Fruit fly (Drosophila melanogaster): ENCODE results near the gene CG6055.
A peak's percentile ranks its signal among the peaks of the same experiment; 100 is the strongest.

The CG6055 gene

DNA sequence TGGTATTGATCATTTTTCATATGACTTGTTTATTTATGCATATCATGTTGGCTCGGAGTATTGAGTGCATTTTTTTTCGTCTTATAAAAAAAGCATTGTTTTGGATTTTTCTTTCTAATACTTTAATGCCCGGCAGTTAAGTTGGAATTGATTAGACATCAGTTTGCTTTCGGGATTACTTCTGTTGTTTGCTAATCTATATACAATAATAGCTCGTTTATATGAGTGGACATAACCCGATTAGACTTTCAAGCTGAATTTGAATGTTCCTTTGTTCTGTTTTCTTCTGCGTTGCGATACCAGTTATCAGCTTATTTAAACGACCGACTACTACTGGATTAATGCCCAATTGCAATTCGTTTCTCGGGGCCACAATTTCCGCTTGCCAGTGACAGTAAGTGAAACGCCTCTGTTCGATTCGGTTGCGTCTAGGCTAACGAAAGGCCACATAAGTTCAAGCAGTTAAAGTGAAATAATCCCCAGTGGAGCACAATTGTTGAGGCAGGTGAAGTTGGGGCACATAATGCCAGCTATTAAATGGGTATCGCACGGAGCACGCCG, 25.8 kb upstream of the CG6055 start:
- TF ChIP-seq Crg-1 (GFP tag; optimal IDR thresholded peaks at IDR 0.05) (no peak), pad (GFP tag; optimal IDR thresholded peaks at IDR 0.05) (no peak), toe (GFP tag; optimal IDR thresholded peaks at IDR 0.05) (no peak), CG12768 (GFP tag; optimal IDR thresholded peaks at IDR 0.05) (peak; percentile 5), cic (GFP tag; optimal IDR thresholded peaks at IDR 0.05) (peak; percentile 25), CG14711 (tag; optimal IDR thresholded peaks at IDR 0.05) (no peak), CG5204 (GFP tag; optimal IDR thresholded peaks at IDR 0.05) (no peak), CG7101 (tag; optimal IDR thresholded peaks at IDR 0.05) (no peak), cnc (optimal IDR thresholded peaks at IDR 0.05) (peak in 1 of 2 experiments; percentile 13), tj (GFP tag; optimal IDR thresholded peaks at IDR 0.05) (no peak), CG1620 (GFP tag; optimal IDR thresholded peaks at IDR 0.05) (no peak), Clk (GFP tag; optimal IDR thresholded peaks at IDR 0.05) (no peak), CG11617 (GFP tag; optimal IDR thresholded peaks at IDR 0.05) (no peak), kay (GFP tag; ENCODE audit: borderline replicate concordance) (peak; percentile 69), CG33017 (tag; optimal IDR thresholded peaks at IDR 0.05) (no peak), ovo (GFP tag; optimal IDR thresholded peaks at IDR 0.05) (no peak)

DNA sequence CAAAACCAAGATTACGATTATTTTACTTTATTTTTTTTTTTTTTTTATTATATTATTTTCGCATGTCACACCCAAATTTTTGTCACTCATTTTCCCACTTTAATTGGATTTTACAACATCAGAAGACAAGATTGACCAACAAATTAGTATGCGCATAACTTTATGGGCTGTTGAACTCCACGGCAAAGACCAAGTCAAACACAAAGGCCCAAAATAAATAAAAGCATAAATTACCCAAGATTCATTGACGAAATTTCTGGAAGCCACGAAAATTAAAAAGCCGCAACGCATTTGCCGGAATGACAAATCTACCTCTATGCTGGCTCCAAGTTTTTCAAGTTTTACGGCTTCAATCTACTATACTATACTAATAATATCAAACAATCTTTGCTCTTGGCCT, 24.2 kb upstream of the CG6055 start:
- TF ChIP-seq Mnt (GFP tag; optimal IDR thresholded peaks at IDR 0.05) (no peak), kay (GFP tag; ENCODE audit: borderline replicate concordance) (no peak), Hr96 (GFP tag; optimal IDR thresholded peaks at IDR 0.05) (no peak), CG7101 (tag; optimal IDR thresholded peaks at IDR 0.05) (no peak), CG12768 (GFP tag; optimal IDR thresholded peaks at IDR 0.05) (no peak), cic (GFP tag; optimal IDR thresholded peaks at IDR 0.05) (no peak), tj (GFP tag; optimal IDR thresholded peaks at IDR 0.05) (no peak), toe (GFP tag; optimal IDR thresholded peaks at IDR 0.05) (no peak)

DNA sequence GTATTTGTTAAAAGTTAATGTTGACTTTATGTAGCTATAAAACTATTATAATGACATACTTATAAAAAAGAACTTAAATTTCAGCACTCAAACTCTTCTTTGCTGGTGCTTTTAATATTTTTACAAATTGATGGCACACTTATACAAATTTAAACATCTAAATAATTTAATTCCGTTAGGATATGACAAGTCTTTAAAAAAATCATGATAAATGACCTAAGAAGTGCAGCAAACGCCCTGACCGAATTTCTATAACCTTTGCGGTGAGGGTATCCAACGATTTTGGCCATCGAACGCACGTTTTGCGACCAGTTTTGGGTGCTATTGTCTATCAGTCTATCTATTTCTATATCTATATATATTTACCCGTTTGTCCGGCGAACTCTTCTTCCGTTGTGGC, 23.4 kb upstream of the CG6055 start:
- TF ChIP-seq CG12768 (GFP tag; optimal IDR thresholded peaks at IDR 0.05) (no peak), bab1 (GFP tag; optimal IDR thresholded peaks at IDR 0.05) (no peak), toe (GFP tag; optimal IDR thresholded peaks at IDR 0.05) (no peak), CG33017 (tag; optimal IDR thresholded peaks at IDR 0.05) (no peak), ovo (GFP tag; optimal IDR thresholded peaks at IDR 0.05) (no peak)

DNA sequence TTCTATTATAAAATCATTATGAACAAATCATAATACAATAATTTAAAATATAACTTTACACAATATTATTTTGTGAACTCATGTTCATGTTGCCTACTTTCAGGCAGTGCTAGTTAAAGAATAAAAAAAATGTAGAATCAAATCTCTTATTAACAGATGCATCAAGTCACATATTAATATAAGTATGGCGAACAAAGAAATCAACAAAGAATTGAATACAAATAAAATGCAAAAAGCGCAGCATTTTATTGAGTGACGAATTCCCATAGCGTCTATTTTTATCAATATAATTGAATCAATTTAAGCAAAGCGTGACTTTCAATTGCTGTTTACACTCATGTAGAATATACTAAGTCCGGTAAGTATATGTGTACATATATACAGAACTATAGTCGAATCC, 18.5 kb upstream of the CG6055 start:
- TF ChIP-seq cnc (optimal IDR thresholded peaks at IDR 0.05) (no peak), pad (GFP tag; optimal IDR thresholded peaks at IDR 0.05) (no peak), kay (GFP tag; ENCODE audit: borderline replicate concordance) (peak; percentile 56), CG33017 (tag; optimal IDR thresholded peaks at IDR 0.05) (no peak), CG1620 (GFP tag; optimal IDR thresholded peaks at IDR 0.05) (no peak), bab1 (GFP tag; optimal IDR thresholded peaks at IDR 0.05) (no peak)

- TF ChIP-seq pad (GFP tag; optimal IDR thresholded peaks at IDR 0.05) (no peak), toe (GFP tag; optimal IDR thresholded peaks at IDR 0.05) (no peak), ovo (GFP tag; optimal IDR thresholded peaks at IDR 0.05) (no peak), Clk (GFP tag; optimal IDR thresholded peaks at IDR 0.05) (no peak), cnc (optimal IDR thresholded peaks at IDR 0.05) (no peak), CG7101 (tag; optimal IDR thresholded peaks at IDR 0.05) (no peak), CG12768 (GFP tag; optimal IDR thresholded peaks at IDR 0.05) (no peak), Crg-1 (GFP tag; optimal IDR thresholded peaks at IDR 0.05) (no peak), CG33017 (tag; optimal IDR thresholded peaks at IDR 0.05) (no peak), CG1620 (GFP tag; optimal IDR thresholded peaks at IDR 0.05) (no peak), Mnt (GFP tag; optimal IDR thresholded peaks at IDR 0.05) (no peak), CG14711 (tag; optimal IDR thresholded peaks at IDR 0.05) (no peak), Hr96 (GFP tag; optimal IDR thresholded peaks at IDR 0.05) (no peak), tj (GFP tag; optimal IDR thresholded peaks at IDR 0.05) (no peak), CG5204 (GFP tag; optimal IDR thresholded peaks at IDR 0.05) (no peak)
Observed at dm6 chr2L:7448371-7448770, 18.0 kb upstream of the CG6055 start.

dm6 chr2L:7450966-7451365, 15.4 kb upstream of the CG6055 start, which contains the start of gene santa-maria:
TSS of gene santa-maria (minus strand) at chr2L:7451244.
- TF ChIP-seq Mnt (GFP tag; optimal IDR thresholded peaks at IDR 0.05) (peak; percentile 65), CG33017 (tag; optimal IDR thresholded peaks at IDR 0.05) (no peak), toe (GFP tag; optimal IDR thresholded peaks at IDR 0.05) (no peak), CG7045 (GFP tag; optimal IDR thresholded peaks at IDR 0.05) (no peak), pad (GFP tag; optimal IDR thresholded peaks at IDR 0.05) (no peak), ovo (GFP tag; optimal IDR thresholded peaks at IDR 0.05) (no peak), Hr96 (GFP tag; optimal IDR thresholded peaks at IDR 0.05) (no peak)

- no peak for TF ChIP-seq CG33017 (tag; optimal IDR thresholded peaks at IDR 0.05)
- TF ChIP-seq CG7101 (tag; optimal IDR thresholded peaks at IDR 0.05) = no peak
- TF ChIP-seq CG11617 (GFP tag; optimal IDR thresholded peaks at IDR 0.05) = no peak
- TF ChIP-seq cnc (optimal IDR thresholded peaks at IDR 0.05) = no peak
- no peak for TF ChIP-seq bab1 (GFP tag; optimal IDR thresholded peaks at IDR 0.05)
- TF ChIP-seq Hr96 (GFP tag; optimal IDR thresholded peaks at IDR 0.05) = peak; percentile 4
- TF ChIP-seq Crg-1 (GFP tag; optimal IDR thresholded peaks at IDR 0.05) = no peak
- no peak for TF ChIP-seq cic (GFP tag; optimal IDR thresholded peaks at IDR 0.05)
Observed at dm6 chr2L:7452093-7452492, 14.2 kb upstream of the CG6055 start.
